Worm (Caenorhabditis elegans): Measurements from ENCODE around the gene K12H6.4.

DNA sequence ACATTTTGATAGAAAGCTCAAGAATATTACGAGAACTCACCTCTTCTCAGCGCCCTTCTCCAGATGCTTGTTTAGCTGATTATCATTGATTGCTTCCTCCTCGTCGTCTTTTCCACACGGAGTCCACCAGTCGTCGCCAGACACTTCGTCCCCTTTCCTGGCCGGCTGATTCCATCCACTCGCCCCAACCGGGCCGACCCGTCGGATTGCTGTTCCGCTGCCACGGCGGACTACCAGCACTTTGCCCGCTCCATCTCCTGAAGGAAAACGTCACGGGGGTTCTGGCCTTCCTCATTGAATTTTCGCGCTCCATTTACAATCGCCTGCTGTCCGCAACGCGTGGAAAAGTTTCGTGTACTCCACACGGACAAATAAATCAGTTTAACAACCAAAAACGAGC lies 40.7 kb downstream of the K12H6.4 start:
- TF ChIP-seq W03F9.2 (tag; optimal IDR thresholded peaks at IDR 0.05) (no peak), dao-5 (tag; optimal IDR thresholded peaks at IDR 0.05) (no peak)
